Fruit fly (Drosophila melanogaster) S2 (cell line): ENCODE measurements around the gene CG10589.

Experiments used
- CG8478 ChIP-seq: fragments of >200 bp; optimal IDR thresholded peaks from 2 replicates; lab custom pipeline; 2018
- CTCF ChIP-seq, 2 experiments: fragments of >200 bp; optimal IDR thresholded peaks; 2 replicates each; lab custom pipeline; 2018

- TF ChIP-seq CTCF (optimal IDR thresholded peaks at IDR 0.05; lab: Kevin White, UChicago) (no peak), CG8478 (no peak)
Measured at dm6 chr3L:20946054-20946453, 18.4 kb downstream of the CG10589 start.
